Worm (Caenorhabditis elegans) whole organism, L3 larva: Measurements from ENCODE around the gene best-1.

Experiments
- ama-1 ChIP-seq: fragments of 150-350 bp; optimal IDR thresholded peaks from 2 replicates; lab custom pipeline; 2018
- ceh-28 ChIP-seq: fragments of 150-350 bp; optimal IDR thresholded peaks from 2 replicates; lab custom pipeline; 2014; ENCODE audit warnings: missing biosample characterization, missing genetic modification reagents, missing genetic modification characterization
- egl-27 ChIP-seq: sonication (generic microtip); optimal IDR thresholded peaks from 4 replicates; lab custom pipeline; 2017; ENCODE audit warnings: missing biosample characterization, missing genetic modification reagents, missing genetic modification characterization
- egl-5 ChIP-seq: fragments of 150-350 bp; optimal IDR thresholded peaks from 2 replicates; lab custom pipeline; 2017; ENCODE audit warnings: missing biosample characterization, missing genetic modification reagents, missing genetic modification characterization, inconsistent platforms
- elt-1 ChIP-seq: fragments of 150-350 bp; optimal IDR thresholded peaks from 2 replicates; lab custom pipeline; 2014; ENCODE audit warnings: missing biosample characterization, missing genetic modification characterization
- mdl-1 ChIP-seq: fragments of 150-350 bp; optimal IDR thresholded peaks from 2 replicates; lab custom pipeline; 2014; ENCODE audit warnings: missing biosample characterization, missing genetic modification characterization
- nhr-11 ChIP-seq: fragments of 150-350 bp; optimal IDR thresholded peaks from 2 replicates; lab custom pipeline; 2014; ENCODE audit warnings: missing biosample characterization, missing genetic modification characterization
- nhr-237 ChIP-seq: fragments of 150-350 bp; optimal IDR thresholded peaks from 2 replicates; lab custom pipeline; 2014; ENCODE audit warnings: missing biosample characterization, missing genetic modification characterization
- nhr-76 ChIP-seq: fragments of 150-350 bp; sonication (generic microtip); optimal IDR thresholded peaks from 5 replicates; lab custom pipeline; 2014; ENCODE audit warnings: missing biosample characterization, missing genetic modification characterization
- nhr-77 ChIP-seq: fragments of 150-350 bp; optimal IDR thresholded peaks from 2 replicates; lab custom pipeline; 2014; ENCODE audit warnings: missing biosample characterization, missing genetic modification characterization
- snpc-4 ChIP-seq: fragments of 150-350 bp; optimal IDR thresholded peaks from 2 replicates; lab custom pipeline; 2014; ENCODE audit warnings: missing biosample characterization, missing genetic modification characterization
- unc-62 ChIP-seq: fragments of 150-350 bp; sonication (generic microtip); optimal IDR thresholded peaks from 4 replicates; lab custom pipeline; 2014; ENCODE audit warnings: missing biosample characterization, missing genetic modification reagents, missing genetic modification characterization

DNA sequence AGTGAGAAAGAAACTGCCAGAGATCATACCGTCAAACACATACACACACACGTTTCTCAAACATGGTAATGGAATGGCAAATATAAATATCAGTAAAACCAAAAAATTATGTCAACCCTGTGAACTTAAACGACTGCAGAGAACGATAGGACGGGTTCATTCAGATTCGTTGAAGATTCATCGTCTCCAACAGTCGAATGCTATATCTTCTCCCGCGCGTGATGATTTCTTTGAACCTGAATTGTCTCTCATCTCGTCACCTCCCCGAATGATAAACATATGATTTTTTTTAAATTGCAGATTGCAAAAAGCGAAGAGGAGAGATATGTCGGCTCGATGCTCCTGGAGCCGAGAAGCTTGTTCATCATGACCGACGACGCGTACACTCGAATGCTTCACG is 1.3 kb upstream of the best-1 start:
- TF ChIP-seq nhr-77 (no peak), snpc-4 (tag; lab: Kevin White, UChicago) (no peak), nhr-76 (no peak), mdl-1 (no peak), egl-27 (tag; lab: Kevin White, UChicago) (no peak), elt-1 (tag; lab: Kevin White, UChicago) (no peak), unc-62 (GFP tag; lab: Kevin White, UChicago) (no peak), egl-5 (tag; lab: Kevin White, UChicago) (no peak), nhr-237 (tag; lab: Kevin White, UChicago) (no peak), ama-1 (lab: Kevin White, UChicago) (no peak), ceh-28 (tag; lab: Kevin White, UChicago) (no peak), nhr-11 (tag; lab: Kevin White, UChicago) (no peak)
